Fruit fly (Drosophila melanogaster): Measurements from ENCODE around the gene iPLA2-VIA.

The iPLA2-VIA gene

dm6 chr3L:9899046-9899659, 35.0 kb upstream of the iPLA2-VIA start, which contains the start of gene nudE (continued):
- no peak for TF ChIP-seq CG11085 (GFP tag; IDR thresholded peaks at IDR 0.05)
- no peak for TF ChIP-seq CG13123 (GFP tag; optimal IDR thresholded peaks at IDR 0.05)
- TF ChIP-seq D (optimal IDR thresholded peaks at IDR 0.05): no peak
- no peak for TF ChIP-seq D (GFP tag; optimal IDR thresholded peaks at IDR 0.05)
- TF ChIP-seq nau (GFP tag; optimal IDR thresholded peaks at IDR 0.05): no peak
- TF ChIP-seq tx (GFP tag; optimal IDR thresholded peaks at IDR 0.05): no peak
- TF ChIP-seq HmgZ (tag; optimal IDR thresholded peaks at IDR 0.05): peak; percentile 10
- TF ChIP-seq BtbVII (GFP tag; optimal IDR thresholded peaks at IDR 0.05): no peak
- no peak for TF ChIP-seq CG14860 (GFP tag; IDR thresholded peaks at IDR 0.05; ENCODE audit: partially characterized antibody)
- TF ChIP-seq CG12769 (tag; optimal IDR thresholded peaks at IDR 0.05): no peak
- no peak for TF ChIP-seq CG11398 (GFP tag; optimal IDR thresholded peaks at IDR 0.05)
- TF ChIP-seq gcm2 (GFP tag; optimal IDR thresholded peaks at IDR 0.05): no peak
- TF ChIP-seq CG34376 (GFP tag; optimal IDR thresholded peaks at IDR 0.05): peak; percentile 45
- TF ChIP-seq onecut (GFP tag; IDR thresholded peaks at IDR 0.05): no peak
- peak; percentile 4 for TF ChIP-seq odd (GFP tag; optimal IDR thresholded peaks at IDR 0.05)
- TF ChIP-seq CG13775 (GFP tag; optimal IDR thresholded peaks at IDR 0.05): no peak
- TF ChIP-seq CG15696 (tag; optimal IDR thresholded peaks at IDR 0.05): no peak
- TF ChIP-seq gcm (GFP tag; optimal IDR thresholded peaks at IDR 0.05): no peak
- peak; percentile 18 for TF ChIP-seq bab2 (GFP tag; optimal IDR thresholded peaks at IDR 0.05)
- no peak for TF ChIP-seq CG17568 (GFP tag; optimal IDR thresholded peaks at IDR 0.05)
- TF ChIP-seq Myb (GFP tag; optimal IDR thresholded peaks at IDR 0.05): peak; percentile 98
- peak in 1 of 2 experiments; percentile 63 for TF ChIP-seq crp (GFP tag; optimal IDR thresholded peaks at IDR 0.05)
- TF ChIP-seq CG8765 (GFP tag; IDR thresholded peaks at IDR 0.05): no peak
- TF ChIP-seq jumu (GFP tag; optimal IDR thresholded peaks at IDR 0.05): peak; percentile 26
- no peak for TF ChIP-seq CkIIα-i1 (GFP tag; IDR thresholded peaks at IDR 0.05)
- TF ChIP-seq CG1603 (tag; optimal IDR thresholded peaks at IDR 0.05): peak; percentile 58
- TF ChIP-seq TFAM (GFP tag; optimal IDR thresholded peaks at IDR 0.05): no peak
- 0 out of 2 replicates have a peak, but pooled peaks have one; percentile 35 for TF ChIP-seq ranshi (GFP tag; IDR thresholded peaks at IDR 0.05)
- peak; percentile 28 for TF ChIP-seq CG7839 (tag; optimal IDR thresholded peaks at IDR 0.05)
- peak; percentile 51 for TF ChIP-seq Sin3A (optimal IDR thresholded peaks at IDR 0.05)
- TF ChIP-seq fu2 (GFP tag; optimal IDR thresholded peaks at IDR 0.05): peak; percentile 36
- TF ChIP-seq zen2 (GFP tag; IDR thresholded peaks at IDR 0.05; ENCODE audit: partially characterized antibody): no peak
- TF ChIP-seq en (GFP tag; optimal IDR thresholded peaks at IDR 0.05): peak; percentile 5
- TF ChIP-seq CG6654 (GFP tag; optimal IDR thresholded peaks at IDR 0.05): no peak
- TF ChIP-seq Atf3 (GFP tag; optimal IDR thresholded peaks at IDR 0.05): peak; percentile 13
- TF ChIP-seq E2f1 (GFP tag; IDR thresholded peaks at IDR 0.05): 0 out of 2 replicates have a peak, but pooled peaks have one; percentile 6
- TF ChIP-seq PHDP (tag; optimal IDR thresholded peaks at IDR 0.05): no peak
- TF ChIP-seq Taf1 (GFP tag; IDR thresholded peaks at IDR 0.05): no peak
- peak; percentile 37 for TF ChIP-seq unpg (GFP tag; optimal IDR thresholded peaks at IDR 0.05)
- TF ChIP-seq repo (GFP tag; optimal IDR thresholded peaks at IDR 0.05): no peak
- TF ChIP-seq Dip2 (GFP tag; IDR thresholded peaks at IDR 0.05): no peak
- peak; percentile 24 for TF ChIP-seq phol (tag; optimal IDR thresholded peaks at IDR 0.05)
- no peak for TF ChIP-seq CG12236 (GFP tag; optimal IDR thresholded peaks at IDR 0.05)
- TF ChIP-seq Spps (tag; optimal IDR thresholded peaks at IDR 0.05): no peak
- peak; percentile 10 for TF ChIP-seq HmgD (GFP tag; optimal IDR thresholded peaks at IDR 0.05)
- TF ChIP-seq CG10209 (GFP tag; optimal IDR thresholded peaks at IDR 0.05): no peak
- no peak for TF ChIP-seq Hr78 (GFP tag; optimal IDR thresholded peaks at IDR 0.05)
- peak; percentile 59 for TF ChIP-seq Aef1 (GFP tag; IDR thresholded peaks at IDR 0.05)
- TF ChIP-seq CG14050 (GFP tag; IDR thresholded peaks at IDR 0.05): no peak
- TF ChIP-seq MTF-1 (GFP tag; optimal IDR thresholded peaks at IDR 0.05; ENCODE audit: borderline replicate concordance): no peak
- no peak for TF ChIP-seq CG5245 (GFP tag; optimal IDR thresholded peaks at IDR 0.05)

Data from whole organism, embryonic.